Worm (Caenorhabditis elegans) whole organism, late embryonic: Measurements from ENCODE around the gene F28B12.6.
A peak's percentile ranks its signal among the peaks of the same experiment; 100 is the strongest.

Source experiments
- ama-1 ChIP-seq: fragments of 150-350 bp; optimal IDR thresholded peaks from 2 replicates; lab custom pipeline; 2014
- ceh-19 ChIP-seq: fragments of 200-800 bp; sonication (Bioruptor generic); optimal IDR thresholded peaks from 2 replicates; lab custom pipeline; 2018; ENCODE audit warnings: mild to moderate bottlenecking, missing genetic modification characterization, missing compliant biosample characterization
- ceh-34 ChIP-seq: sonication (generic microtip); optimal IDR thresholded peaks from 2 replicates; lab custom pipeline; 2016; ENCODE audit warnings: mild to moderate bottlenecking, missing genetic modification characterization, missing compliant biosample characterization
- ceh-6 ChIP-seq: fragments of 200-800 bp; sonication (Bioruptor generic); optimal IDR thresholded peaks from 2 replicates; lab custom pipeline; 2018; ENCODE audit warnings: mild to moderate bottlenecking, missing genetic modification characterization, missing compliant biosample characterization
- ceh-9 ChIP-seq: sonication (generic microtip); optimal IDR thresholded peaks from 2 replicates; lab custom pipeline; 2016; ENCODE audit warnings: mild to moderate bottlenecking, missing genetic modification characterization, inconsistent platforms, missing compliant biosample characterization
- ets-4 ChIP-seq: sonication (generic microtip); optimal IDR thresholded peaks from 2 replicates; lab custom pipeline; 2016; ENCODE audit warnings: missing genetic modification characterization, missing compliant biosample characterization
- fkh-10 ChIP-seq: fragments of 150-350 bp; optimal IDR thresholded peaks from 2 replicates; lab custom pipeline; 2014; ENCODE audit warnings: missing biosample characterization, missing genetic modification reagents, missing genetic modification characterization
- gmeb-2 ChIP-seq: sonication (generic microtip); optimal IDR thresholded peaks from 2 replicates; lab custom pipeline; 2016; ENCODE audit warnings: missing genetic modification characterization, inconsistent platforms, missing compliant biosample characterization
- nfya-1 ChIP-seq: sonication (generic microtip); optimal IDR thresholded peaks from 2 replicates; lab custom pipeline; 2017; ENCODE audit warnings: missing genetic modification characterization, mild to moderate bottlenecking, missing compliant biosample characterization, antibody characterized with exemption, moderate library complexity
- pqm-1 ChIP-seq: sonication (generic microtip); optimal IDR thresholded peaks from 2 replicates; lab custom pipeline; 2016; ENCODE audit warnings: missing genetic modification characterization, missing compliant biosample characterization
- unc-3 ChIP-seq, 2 experiments: fragments of 200-800 bp in 1 of 2; sonication (Bioruptor generic) in 1 of 2; sonication (generic microtip) in 1 of 2; conservative IDR thresholded peaks in 1 of 2; optimal IDR thresholded peaks in 1 of 2; 2 replicates each; pipeline versions ENCODE4 v1.3.6 to Lab custom; 2016 to 2022; ENCODE audit warnings: missing compliant biosample characterization in 2 of 2, missing genetic modification characterization in 2 of 2, missing genetic modification reagents in 1 of 2

DNA sequence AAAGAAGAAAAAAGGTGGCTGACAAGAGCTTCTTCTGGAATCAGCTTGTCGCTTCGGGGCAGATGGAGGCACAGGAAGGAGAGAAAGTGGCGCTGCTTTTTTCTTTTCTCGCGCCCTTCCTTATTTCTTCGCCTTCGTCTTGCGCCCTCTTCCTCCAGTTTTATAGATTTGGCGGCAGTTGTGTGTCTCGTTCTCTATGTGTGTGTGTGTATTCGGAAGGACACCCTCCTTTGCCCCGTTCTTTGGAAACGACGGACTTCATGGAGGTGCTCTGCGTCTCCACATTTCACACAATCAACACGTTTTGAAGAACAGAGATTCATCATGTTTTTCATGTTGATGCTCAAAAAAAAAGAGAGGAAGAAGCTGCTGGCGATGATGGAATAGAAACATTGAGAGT is 8.0 kb downstream of the F28B12.6 start:
- TF ChIP-seq nfya-1 (tag; lab: Kevin White, UChicago) = no peak
- peak; percentile 50 for TF ChIP-seq ceh-19 (GFP tag; lab: Kevin White, UChicago)
- TF ChIP-seq ceh-9 (tag; lab: Kevin White, UChicago) = no peak
- TF ChIP-seq ets-4 (tag; lab: Kevin White, UChicago) = no peak
- TF ChIP-seq fkh-10 (GFP tag; lab: Kevin White, UChicago) = no peak
- no peak for TF ChIP-seq ceh-6 (GFP tag; lab: Kevin White, UChicago)
- TF ChIP-seq gmeb-2 (tag; lab: Kevin White, UChicago) = no peak
- no peak for TF ChIP-seq pqm-1
- TF ChIP-seq ama-1 (lab: Kevin White, UChicago) = no peak
- TF ChIP-seq unc-3 (GFP tag; conservative IDR thresholded peaks at IDR 0.05; lab: Robert Waterston, UW) = no peak
- no peak for TF ChIP-seq unc-3 (tag; optimal IDR thresholded peaks at IDR 0.05; lab: Kevin White, UChicago)
- no peak for TF ChIP-seq ceh-34
